Fruit fly (Drosophila melanogaster) whole organism, wandering third instar larva: ENCODE data around the gene CG4596.

Experiments
- Abd-B ChIP-seq: fragments of >200 bp; optimal IDR thresholded peaks from 2 replicates; lab custom pipeline; 2017; ENCODE audit warnings: missing biosample characterization, missing genetic modification characterization
- CG32264 ChIP-seq: fragments of 200-800 bp; sonication (Bioruptor generic); optimal IDR thresholded peaks from 2 replicates; lab custom pipeline; 2016; ENCODE audit warnings: missing biosample characterization, missing genetic modification characterization
- CG9705 ChIP-seq: fragments of 200-800 bp; sonication (Bioruptor generic); optimal IDR thresholded peaks from 2 replicates; lab custom pipeline; 2018; ENCODE audit warnings: missing biosample characterization, mild to moderate bottlenecking, missing genetic modification characterization
- CrebA ChIP-seq: fragments of 200-800 bp; sonication (Bioruptor generic); optimal IDR thresholded peaks from 2 replicates; lab custom pipeline; 2016; ENCODE audit warnings: missing biosample characterization, mild to moderate bottlenecking, missing genetic modification characterization, borderline replicate concordance
- Dfd ChIP-seq: fragments of >200 bp; optimal IDR thresholded peaks from 2 replicates; lab custom pipeline; 2017; ENCODE audit warnings: missing biosample characterization, missing genetic modification characterization
- Dif ChIP-seq: fragments of 200-275, 200-300 bp; sonication (Bioruptor generic); optimal IDR thresholded peaks from 2 replicates; lab custom pipeline; 2018; ENCODE audit warnings: missing biosample characterization, missing genetic modification characterization; ENCODE audit not compliant: partially characterized antibody
- GATAd ChIP-seq: sonication (Bioruptor generic); optimal IDR thresholded peaks from 2 replicates; lab custom pipeline; 2016; ENCODE audit warnings: missing biosample characterization, missing genetic modification characterization
- HLH106 ChIP-seq: fragments of 200-800 bp; optimal IDR thresholded peaks from 3 replicates; lab custom pipeline; 2019; ENCODE audit warnings: missing biosample characterization, mild to moderate bottlenecking, missing genetic modification characterization, moderate library complexity
- Hnf4 ChIP-seq: fragments of 200-800 bp; sonication (Bioruptor generic); optimal IDR thresholded peaks from 2 replicates; lab custom pipeline; 2016; ENCODE audit warnings: missing biosample characterization, mild to moderate bottlenecking, missing genetic modification characterization
- Hr78 ChIP-seq: fragments of >200 bp; optimal IDR thresholded peaks from 2 replicates; lab custom pipeline; 2017; ENCODE audit warnings: missing biosample characterization, missing genetic modification characterization
- Hr83 ChIP-seq: fragments of 200-300 bp; sonication (Bioruptor generic); optimal IDR thresholded peaks from 2 replicates; lab custom pipeline; 2016; ENCODE audit warnings: missing biosample characterization, mild to moderate bottlenecking, missing genetic modification characterization, moderate library complexity; ENCODE audit not compliant: poor library complexity, severe bottlenecking
- Jra ChIP-seq: sonication (Bioruptor generic); optimal IDR thresholded peaks from 2 replicates; lab custom pipeline; 2016; ENCODE audit warnings: missing biosample characterization, missing genetic modification characterization
- Mio ChIP-seq: sonication (Bioruptor generic); optimal IDR thresholded peaks from 2 replicates; lab custom pipeline; 2016; ENCODE audit warnings: missing biosample characterization, missing genetic modification characterization
- Myc ChIP-seq: fragments of >200 bp; optimal IDR thresholded peaks from 2 replicates; lab custom pipeline; 2017
- N ChIP-seq: fragments of >200 bp; optimal IDR thresholded peaks from 2 replicates; lab custom pipeline; 2018; ENCODE audit warnings: missing biosample characterization, missing external identifiers, missing genetic modification characterization
- OdsH ChIP-seq: fragments of 200-800 bp; sonication (Bioruptor generic); optimal IDR thresholded peaks from 2 replicates; lab custom pipeline; 2016; ENCODE audit warnings: missing biosample characterization, mild to moderate bottlenecking, missing genetic modification characterization
- Rel ChIP-seq, 2 experiments: fragments of 200-800 bp; sonication (Bioruptor generic) in 1 of 2; optimal IDR thresholded peaks; 2 replicates in 1 of 2; 3 replicates in 1 of 2; lab custom pipeline; 2016 to 2019; ENCODE audit warnings: mild to moderate bottlenecking in 2 of 2, missing biosample characterization in 2 of 2, missing genetic modification characterization in 2 of 2, moderate library complexity in 1 of 2
- Sp1 ChIP-seq: fragments of 200-800 bp; sonication (Bioruptor generic); optimal IDR thresholded peaks from 3 replicates; lab custom pipeline; 2019; ENCODE audit warnings: missing biosample characterization, mild to moderate bottlenecking, missing genetic modification characterization, moderate library complexity
- Vsx2 ChIP-seq: fragments of 200-300, 225-300 bp; sonication (Bioruptor generic); optimal IDR thresholded peaks from 2 replicates; lab custom pipeline; 2018; ENCODE audit warnings: missing biosample characterization, missing genetic modification characterization; ENCODE audit not compliant: partially characterized antibody
- br ChIP-seq: fragments of 200-800 bp; sonication (Bioruptor generic); optimal IDR thresholded peaks from 2 replicates; lab custom pipeline; 2016; ENCODE audit warnings: missing biosample characterization, missing genetic modification characterization
- brk ChIP-seq: fragments of 200-800 bp; sonication (Bioruptor generic); optimal IDR thresholded peaks from 2 replicates; lab custom pipeline; 2016; ENCODE audit warnings: missing biosample characterization, mild to moderate bottlenecking, missing genetic modification characterization
- dl ChIP-seq, 2 experiments: fragments of 175-275, 200-275 bp in 1 of 2; fragments of 200-275 bp in 1 of 2; sonication (Bioruptor generic); optimal IDR thresholded peaks; lab custom pipeline; 2018; ENCODE audit warnings: mild to moderate bottlenecking in 2 of 2, missing biosample characterization in 2 of 2, missing genetic modification characterization in 2 of 2, moderate library complexity in 2 of 2; ENCODE audit not compliant: partially characterized antibody in 2 of 2, insufficient read depth in 1 of 2
- dmrt93B ChIP-seq: fragments of 200-800 bp; sonication (Bioruptor generic); optimal IDR thresholded peaks from 2 replicates; lab custom pipeline; 2018; ENCODE audit warnings: missing biosample characterization, mild to moderate bottlenecking, missing genetic modification characterization
- dsf ChIP-seq: sonication (Bioruptor generic); optimal IDR thresholded peaks from 2 replicates; lab custom pipeline; 2016; ENCODE audit warnings: missing biosample characterization, missing genetic modification characterization, borderline replicate concordance
- ey ChIP-seq: fragments of 200-800 bp; sonication (Bioruptor generic); optimal IDR thresholded peaks from 2 replicates; lab custom pipeline; 2016; ENCODE audit warnings: missing biosample characterization, missing genetic modification characterization
- foxo ChIP-seq, 2 experiments: fragments of 200-800 bp; sonication (Bioruptor generic); optimal IDR thresholded peaks; 2 replicates in 1 of 2; 3 replicates in 1 of 2; lab custom pipeline; 2016 to 2017; ENCODE audit warnings: missing biosample characterization in 2 of 2, missing genetic modification characterization in 2 of 2
- fru ChIP-seq: fragments of 200-800 bp; sonication (Bioruptor generic); optimal IDR thresholded peaks from 3 replicates; lab custom pipeline; 2016; ENCODE audit warnings: missing biosample characterization, mild to moderate bottlenecking, missing genetic modification characterization
- h ChIP-seq: fragments of 200-800 bp; sonication (Bioruptor generic); optimal IDR thresholded peaks from 3 replicates; lab custom pipeline; 2016; ENCODE audit warnings: missing biosample characterization, mild to moderate bottlenecking, missing genetic modification characterization
- jim ChIP-seq: fragments of 175-275, 200-325 bp; sonication (Bioruptor generic); optimal IDR thresholded peaks from 2 replicates; lab custom pipeline; 2016; ENCODE audit warnings: missing biosample characterization, mild to moderate bottlenecking, missing genetic modification characterization
- lola ChIP-seq: fragments of >200 bp; optimal IDR thresholded peaks from 2 replicates; lab custom pipeline; 2017; ENCODE audit warnings: missing biosample characterization, missing genetic modification characterization
- pan ChIP-seq: fragments of >200 bp; optimal IDR thresholded peaks from 2 replicates; lab custom pipeline; 2017
- psq ChIP-seq: fragments of 200-800 bp; sonication (Bioruptor generic); optimal IDR thresholded peaks from 3 replicates; lab custom pipeline; 2017; ENCODE audit warnings: missing biosample characterization, mild to moderate bottlenecking, missing genetic modification characterization, moderate library complexity
- rgr ChIP-seq: fragments of 200-800 bp; sonication (Bioruptor generic); optimal IDR thresholded peaks from 3 replicates; lab custom pipeline; 2016; ENCODE audit warnings: missing biosample characterization, mild to moderate bottlenecking, missing genetic modification characterization
- sage ChIP-seq: fragments of 200-800 bp; sonication (Bioruptor generic); optimal IDR thresholded peaks from 2 replicates; lab custom pipeline; 2016; ENCODE audit warnings: missing biosample characterization, mild to moderate bottlenecking, missing genetic modification characterization
- sv ChIP-seq: fragments of 200-800 bp; sonication (Bioruptor generic); optimal IDR thresholded peaks from 3 replicates; lab custom pipeline; 2016; ENCODE audit warnings: missing biosample characterization, missing genetic modification characterization
- tai ChIP-seq: sonication (Bioruptor generic); optimal IDR thresholded peaks from 2 replicates; lab custom pipeline; 2016; ENCODE audit warnings: missing biosample characterization, missing genetic modification characterization
- usp ChIP-seq: fragments of >200 bp; optimal IDR thresholded peaks from 2 replicates; lab custom pipeline; 2017; ENCODE audit warnings: missing biosample characterization, missing genetic modification characterization
- woc ChIP-seq: sonication (Bioruptor generic); optimal IDR thresholded peaks from 2 replicates; lab custom pipeline; 2016; ENCODE audit warnings: missing biosample characterization, mild to moderate bottlenecking, missing genetic modification characterization

CG4596 gene

DNA sequence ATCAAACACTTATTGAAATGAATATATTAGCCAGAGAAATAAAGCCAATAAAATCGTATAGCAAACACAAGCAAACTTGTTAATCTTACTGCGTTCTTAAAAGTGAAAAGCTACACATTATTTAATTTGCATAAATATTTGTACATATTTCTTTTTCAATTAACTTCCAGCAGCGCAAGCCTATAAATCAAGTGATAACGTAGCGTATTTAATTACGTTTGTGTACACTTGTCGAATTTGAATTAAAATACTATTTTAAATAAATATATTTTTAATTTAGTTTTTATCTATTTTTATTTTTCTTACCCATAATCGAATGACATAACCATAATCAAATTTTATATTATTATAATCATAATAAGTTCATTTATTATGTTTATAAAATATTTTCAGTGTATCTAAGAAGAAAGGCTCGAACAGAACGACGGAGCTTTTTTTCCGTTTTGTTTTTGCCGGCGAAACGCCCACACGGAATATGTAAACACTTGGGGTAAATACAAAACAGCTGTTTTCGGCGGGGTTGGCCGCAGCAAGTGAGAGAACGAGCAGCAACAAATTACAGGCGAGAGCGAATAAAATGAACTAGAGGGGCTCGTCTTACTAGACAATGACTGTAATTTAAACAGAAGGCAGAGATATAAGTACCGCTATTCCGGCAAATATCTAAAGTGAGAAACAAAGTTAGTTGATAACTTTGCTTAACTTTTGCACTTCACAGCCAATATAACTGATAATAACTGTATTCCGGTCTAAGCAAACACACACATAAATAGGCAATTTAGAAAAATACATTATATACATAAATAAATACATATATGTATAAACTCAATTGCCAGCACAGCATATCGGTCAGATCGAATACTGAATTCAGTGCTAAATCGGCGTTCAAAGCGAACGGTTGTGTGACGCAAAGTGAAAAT is 2.9 kb downstream of the CG4596 start, which contains the start of gene Sodh2:
Sodh2 (plus strand) TSS at position 870 of the 920 bp plus-strand sequence.
- TF ChIP-seq Vsx2 (no peak), Jra (GFP tag; lab: Kevin White, UChicago) (peak; percentile 23), jim (no peak), dmrt93B (GFP tag; lab: Kevin White, UChicago) (peak; percentile 51), sv (no peak), tai (no peak), Abd-B (GFP tag; lab: Kevin White, UChicago) (no peak), N (no peak), Hr83 (GFP tag; lab: Kevin White, UChicago) (peak; percentile 98), CG9705 (GFP tag; lab: Kevin White, UChicago) (peak; percentile 65), Hr78 (GFP tag; lab: Kevin White, UChicago) (no peak), foxo (GFP tag; optimal IDR thresholded peaks at IDR 0.05; lab: Kevin White, UChicago) (peak in 1 of 2 experiments; percentile 87), GATAd (GFP tag; lab: Kevin White, UChicago) (peak; percentile 36), usp (GFP tag; lab: Kevin White, UChicago) (no peak), CG32264 (GFP tag; lab: Kevin White, UChicago) (peak; percentile 17), HLH106 (peak; percentile 86), sage (GFP tag; lab: Kevin White, UChicago) (peak; percentile 64), Rel (GFP tag; optimal IDR thresholded peaks at IDR 0.05; lab: Kevin White, UChicago) (peak; percentile 58), Rel (tag; optimal IDR thresholded peaks at IDR 0.05; lab: Kevin White, UChicago) (peak; percentile 74), Dfd (GFP tag; lab: Kevin White, UChicago) (no peak), Mio (GFP tag; lab: Kevin White, UChicago) (peak; percentile 7), CrebA (GFP tag; lab: Kevin White, UChicago) (no peak), dsf (GFP tag; lab: Kevin White, UChicago) (no peak), fru (GFP tag; lab: Kevin White, UChicago) (peak; percentile 70), Dif (GFP tag; lab: Kevin White, UChicago) (no peak), Hnf4 (GFP tag; lab: Kevin White, UChicago) (peak; percentile 65), dl (GFP tag; optimal IDR thresholded peaks at IDR 0.05; lab: Kevin White, UChicago; ENCODE audit: insufficient read depth in 1 of 2, partially characterized antibody in 2 of 2) (no peak), psq (peak; percentile 83), h (GFP tag; lab: Kevin White, UChicago) (peak; percentile 85), rgr (peak; percentile 88), ey (GFP tag; lab: Kevin White, UChicago) (peak; percentile 55), woc (peak; percentile 46), pan (lab: Kevin White, UChicago) (no peak), OdsH (peak; percentile 86), lola (GFP tag; lab: Kevin White, UChicago) (no peak), br (GFP tag; lab: Kevin White, UChicago) (peak; percentile 72), Sp1 (peak; percentile 91), Myc (lab: Kevin White, UChicago) (no peak), brk (GFP tag; lab: Kevin White, UChicago) (peak; percentile 67)
- TF ChIP-seq, all 38 proteins: peak for 22

DNA sequence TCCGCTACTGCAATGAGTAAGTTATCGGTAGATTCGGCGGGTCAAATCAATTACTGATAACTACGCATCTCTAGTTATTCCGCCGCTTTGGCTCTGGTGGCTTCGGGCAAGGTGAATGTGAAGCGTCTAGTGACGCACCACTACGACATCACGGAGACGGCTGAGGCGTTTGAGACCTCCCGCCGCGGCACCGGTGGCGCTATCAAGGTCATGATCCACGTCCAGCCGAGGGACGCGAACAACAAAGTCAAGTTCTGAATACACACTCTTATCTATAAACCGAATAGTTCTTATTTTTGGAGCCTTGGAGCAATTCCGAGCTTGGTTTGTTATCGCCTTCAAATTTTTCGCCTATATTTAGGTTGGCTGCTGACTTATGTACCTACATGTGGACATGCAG is 5.0 kb downstream of the CG4596 start:
- no peak for TF ChIP-seq lola (GFP tag; lab: Kevin White, UChicago)
- TF ChIP-seq Hnf4 (GFP tag; lab: Kevin White, UChicago), result no peak
- TF ChIP-seq GATAd (GFP tag; lab: Kevin White, UChicago), result no peak
- TF ChIP-seq sv, result no peak
